Worm (Caenorhabditis elegans) whole organism, L4 larva: Measurements from ENCODE around the gene tost-1.

Experiments
- F10B5.3 ChIP-seq: sonication (generic microtip); optimal IDR thresholded peaks from 2 replicates; lab custom pipeline; 2016; ENCODE audit warnings: mild to moderate bottlenecking, missing genetic modification characterization, missing compliant biosample characterization
- F37D6.2 ChIP-seq: sonication (generic microtip); optimal IDR thresholded peaks from 2 replicates; lab custom pipeline; 2016; ENCODE audit warnings: mild to moderate bottlenecking, missing genetic modification characterization, missing compliant biosample characterization
- T20F7.1 ChIP-seq: fragments of 200-800 bp; sonication (Bioruptor generic); optimal IDR thresholded peaks from 2 replicates; lab custom pipeline; 2018; ENCODE audit warnings: mild to moderate bottlenecking, missing genetic modification characterization, missing compliant biosample characterization
- Y48G9A.11 ChIP-seq: fragments of 200-800 bp; sonication (Bioruptor generic); IDR thresholded peaks from 2 replicates; pipeline ENCODE4 v1.3.6; 2022; ENCODE audit warnings: missing genetic modification reagents, missing genetic modification characterization, missing compliant biosample characterization
- ZK546.5 ChIP-seq, 2 experiments: sonication (generic microtip); optimal IDR thresholded peaks; 2 replicates each; lab custom pipeline; 2017; ENCODE audit warnings: missing biosample characterization in 2 of 2, missing genetic modification characterization in 2 of 2
- ama-1 ChIP-seq: fragments of 150-350 bp; optimal IDR thresholded peaks from 2 replicates; lab custom pipeline; 2014; ENCODE audit warnings: inconsistent platforms, mixed read lengths
- ceh-20 ChIP-seq: fragments of 200-800 bp; sonication (Bioruptor generic); IDR thresholded peaks from 2 replicates; pipeline ENCODE4 v1.3.6; 2022; ENCODE audit warnings: missing genetic modification reagents, missing genetic modification characterization, missing compliant biosample characterization
- ceh-44 ChIP-seq: fragments of 200-800 bp; sonication (Bioruptor generic); IDR thresholded peaks from 2 replicates; pipeline ENCODE4 v1.3.6; 2022; ENCODE audit warnings: missing genetic modification reagents, missing genetic modification characterization, missing compliant biosample characterization
- ceh-82 ChIP-seq: sonication (generic microtip); optimal IDR thresholded peaks from 2 replicates; lab custom pipeline; 2017; ENCODE audit warnings: missing biosample characterization, missing genetic modification characterization
- ctbp-1 ChIP-seq: fragments of 200-800 bp; sonication (Bioruptor generic); IDR thresholded peaks from 2 replicates; pipeline ENCODE4 v1.3.6; 2022; ENCODE audit warnings: missing genetic modification reagents, missing genetic modification characterization, missing compliant biosample characterization
- daf-12 ChIP-seq: fragments of 150-350 bp; optimal IDR thresholded peaks from 2 replicates; lab custom pipeline; 2014; ENCODE audit warnings: missing biosample characterization, missing genetic modification reagents, missing genetic modification characterization
- daf-16 ChIP-seq, 3 experiments: sonication (generic microtip); optimal IDR thresholded peaks; 2 replicates each; lab custom pipeline; 2016 to 2017; ENCODE audit warnings: missing genetic modification characterization in 3 of 3, missing genetic modification reagents in 3 of 3, mild to moderate bottlenecking in 2 of 3, missing compliant biosample characterization in 2 of 3, missing biosample characterization in 1 of 3, moderate library complexity in 1 of 3
- daf-8 ChIP-seq: fragments of 200-800 bp; sonication (Bioruptor generic); IDR thresholded peaks from 2 replicates; pipeline ENCODE4 v1.3.6; 2022; ENCODE audit warnings: missing genetic modification characterization, missing compliant biosample characterization
- dmd-6 ChIP-seq: fragments of 200-800 bp; sonication (Bioruptor generic); IDR thresholded peaks from 2 replicates; pipeline ENCODE4 v1.3.6; 2022; ENCODE audit warnings: missing genetic modification reagents, missing genetic modification characterization, missing compliant biosample characterization
- dmd-9 ChIP-seq: fragments of 200-800 bp; sonication (Bioruptor generic); IDR thresholded peaks from 2 replicates; pipeline ENCODE4 v1.3.6; 2022; ENCODE audit warnings: missing genetic modification reagents, missing genetic modification characterization, missing compliant biosample characterization
- dpl-1 ChIP-seq: fragments of 150-350 bp; optimal IDR thresholded peaks from 2 replicates; lab custom pipeline; 2014; ENCODE audit warnings: missing biosample characterization, missing genetic modification reagents, missing genetic modification characterization
- egl-43 ChIP-seq: fragments of 200-800 bp; sonication (Bioruptor generic); IDR thresholded peaks from 2 replicates; pipeline ENCODE4 v1.3.6; 2022; ENCODE audit warnings: missing genetic modification reagents, missing genetic modification characterization, missing compliant biosample characterization
- hif-1 ChIP-seq, 2 experiments: sonication (generic microtip); optimal IDR thresholded peaks; 2 replicates each; lab custom pipeline; 2016 to 2017; ENCODE audit warnings: missing compliant biosample characterization in 2 of 2, missing genetic modification characterization in 2 of 2, missing genetic modification reagents in 2 of 2, missing genotype in 2 of 2, mild to moderate bottlenecking in 1 of 2
- jun-1 ChIP-seq: fragments of 150-350 bp; optimal IDR thresholded peaks from 2 replicates; lab custom pipeline; 2014; ENCODE audit warnings: missing biosample characterization, missing genetic modification reagents, missing genetic modification characterization
- lin-13 ChIP-seq: fragments of 150-350 bp; optimal IDR thresholded peaks from 2 replicates; lab custom pipeline; 2014; ENCODE audit warnings: missing biosample characterization, missing genetic modification reagents, missing genetic modification characterization
- lin-39 ChIP-seq: fragments of 150-350 bp; optimal IDR thresholded peaks from 2 replicates; lab custom pipeline; 2014; ENCODE audit warnings: missing biosample characterization, missing genetic modification reagents, missing genetic modification characterization
- lir-3 ChIP-seq: sonication (generic microtip); optimal IDR thresholded peaks from 2 replicates; lab custom pipeline; 2016; ENCODE audit warnings: mild to moderate bottlenecking, missing genetic modification characterization, missing compliant biosample characterization
- lsy-2 ChIP-seq, 2 experiments: fragments of 150-350 bp in 1 of 2; sonication (generic microtip) in 1 of 2; optimal IDR thresholded peaks; 2 replicates each; lab custom pipeline; 2014 to 2017; ENCODE audit warnings: missing biosample characterization in 2 of 2, missing genetic modification characterization in 2 of 2
- madf-5 ChIP-seq, 2 experiments: fragments of 200-800 bp; sonication (Bioruptor generic); IDR thresholded peaks; 2 replicates each; pipeline ENCODE4 v1.3.6; 2022; ENCODE audit warnings: missing compliant biosample characterization in 2 of 2, missing genetic modification characterization in 2 of 2
- mes-2 ChIP-seq: sonication (generic microtip); optimal IDR thresholded peaks from 2 replicates; lab custom pipeline; 2016; ENCODE audit warnings: missing genotype, mild to moderate bottlenecking, missing genetic modification characterization, missing compliant biosample characterization; ENCODE audit not compliant: poor library complexity, severe bottlenecking
- mxl-2 ChIP-seq: fragments of 200-800 bp; sonication (Bioruptor generic); conservative IDR thresholded peaks from 2 replicates; pipeline ENCODE4 v1.3.6; 2022; ENCODE audit warnings: missing genetic modification reagents, missing genetic modification characterization, missing compliant biosample characterization
- nhr-10 ChIP-seq: fragments of 150-350 bp; optimal IDR thresholded peaks from 2 replicates; lab custom pipeline; 2014; ENCODE audit warnings: missing biosample characterization, missing genetic modification characterization
- nhr-102 ChIP-seq: sonication (generic microtip); optimal IDR thresholded peaks from 2 replicates; lab custom pipeline; 2016; ENCODE audit warnings: mild to moderate bottlenecking, missing genetic modification characterization, moderate library complexity, missing compliant biosample characterization
- nhr-111 ChIP-seq: fragments of 200-800 bp; sonication (Bioruptor generic); optimal IDR thresholded peaks from 2 replicates; lab custom pipeline; 2018; ENCODE audit warnings: mild to moderate bottlenecking, missing genetic modification characterization, missing compliant biosample characterization
- nhr-28 ChIP-seq: fragments of 150-350 bp; optimal IDR thresholded peaks from 2 replicates; lab custom pipeline; 2014; ENCODE audit warnings: missing biosample characterization, missing genetic modification characterization
- nhr-41 ChIP-seq: fragments of 200-800 bp; sonication (Bioruptor generic); IDR thresholded peaks from 2 replicates; pipeline ENCODE4 v1.3.6; 2022; ENCODE audit warnings: missing genetic modification reagents, missing genetic modification characterization, missing compliant biosample characterization
- pqm-1 ChIP-seq: sonication (generic microtip); optimal IDR thresholded peaks from 2 replicates; lab custom pipeline; 2017; ENCODE audit warnings: missing biosample characterization, missing genetic modification characterization
- rbr-2 ChIP-seq: sonication (generic microtip); optimal IDR thresholded peaks from 2 replicates; lab custom pipeline; 2016; ENCODE audit warnings: missing genotype, missing genetic modification characterization, missing compliant biosample characterization
- saeg-2 ChIP-seq: fragments of 200-800 bp; sonication (Bioruptor generic); IDR thresholded peaks from 2 replicates; pipeline ENCODE4 v1.3.6; 2022; ENCODE audit warnings: missing genetic modification reagents, missing genetic modification characterization, missing compliant biosample characterization
- set-16 ChIP-seq: fragments of 200-800 bp; sonication (Bioruptor generic); IDR thresholded peaks from 2 replicates; pipeline ENCODE4 v1.3.6; 2022; ENCODE audit warnings: missing genetic modification reagents, missing genetic modification characterization, missing compliant biosample characterization
- unc-130 ChIP-seq: sonication (generic microtip); optimal IDR thresholded peaks from 2 replicates; lab custom pipeline; 2016; ENCODE audit warnings: missing genetic modification reagents, missing genetic modification characterization, missing compliant biosample characterization
- unc-62 ChIP-seq, 3 experiments: fragments of 150-350 bp in 1 of 3; sonication (generic microtip); optimal IDR thresholded peaks in 2 of 3; peaks in 1 of 3; 1 replicate in 1 of 3; 2 replicates in 2 of 3; lab custom pipeline; 2014 to 2017; ENCODE audit warnings: missing biosample characterization in 3 of 3, missing genetic modification characterization in 3 of 3, missing genetic modification reagents in 3 of 3, missing genotype in 1 of 3
- zfp-2 ChIP-seq: sonication (generic microtip); optimal IDR thresholded peaks from 2 replicates; lab custom pipeline; 2016; ENCODE audit warnings: mild to moderate bottlenecking, missing genetic modification characterization, missing compliant biosample characterization
- zfp-3 ChIP-seq: fragments of 200-800 bp; sonication (Bioruptor generic); conservative IDR thresholded peaks from 2 replicates; pipeline ENCODE4 v1.3.6; 2022; ENCODE audit warnings: missing genetic modification reagents, missing genetic modification characterization, missing compliant biosample characterization
- ztf-11 ChIP-seq: fragments of 150-350 bp; optimal IDR thresholded peaks from 2 replicates; lab custom pipeline; 2014; ENCODE audit warnings: missing biosample characterization, missing genetic modification characterization

Gene tost-1

ce11 chrIII:4906365-4906764 is 28.3 kb upstream of the tost-1 start (continued):
- no peak for TF ChIP-seq zfp-3 (GFP tag; lab: Robert Waterston, UW)
- no peak for TF ChIP-seq lir-3 (tag; lab: Kevin White, UChicago)
- 0 out of 2 replicates have a peak, but pooled peaks have one; percentile 14 for TF ChIP-seq nhr-41 (GFP tag; lab: Robert Waterston, UW)
- TF ChIP-seq nhr-28 (tag; lab: Kevin White, UChicago), result peak; percentile 75
- no peak for TF ChIP-seq mxl-2 (GFP tag; lab: Robert Waterston, UW)
- TF ChIP-seq dmd-6 (GFP tag; lab: Robert Waterston, UW), result peak; percentile 33; the same call in 1 of the 2 replicates
- no peak for TF ChIP-seq nhr-10
- TF ChIP-seq nhr-111 (GFP tag; lab: Kevin White, UChicago), result no peak
- TF ChIP-seq unc-62 (GFP tag; optimal IDR thresholded peaks at IDR 0.05 in 1 of 2; lab: Kevin White, UChicago), result no peak
- TF ChIP-seq unc-62 (tag; optimal IDR thresholded peaks at IDR 0.05; lab: Kevin White, UChicago), result no peak
- peak; percentile 68 for TF ChIP-seq pqm-1
- no peak for TF ChIP-seq zfp-2 (tag; lab: Kevin White, UChicago)
- no peak for TF ChIP-seq lsy-2 (tag; optimal IDR thresholded peaks at IDR 0.05; lab: Kevin White, UChicago)
- no peak for TF ChIP-seq lin-13 (GFP tag; lab: Kevin White, UChicago)

ce11 chrIII:4905405-4905804 is 27.3 kb upstream of the tost-1 start, which contains the start of gene F26F4.8:
TSS of gene F26F4.8 (minus strand) at chrIII:4905473.
- no peak for TF ChIP-seq ama-1
- TF ChIP-seq ceh-44 (GFP tag; lab: Robert Waterston, UW), result no peak
- TF ChIP-seq hif-1 (tag; optimal IDR thresholded peaks at IDR 0.05; lab: Kevin White, UChicago), result peak in 1 of 2 experiments; percentile 52
- TF ChIP-seq mes-2 (tag; lab: Kevin White, UChicago), result peak; percentile 69
- peak; percentile 77 for TF ChIP-seq unc-130 (GFP tag; lab: Kevin White, UChicago)
- TF ChIP-seq rbr-2 (tag; lab: Kevin White, UChicago), result peak; percentile 3
- TF ChIP-seq dpl-1 (GFP tag; lab: Kevin White, UChicago), result peak; percentile 49

- TF ChIP-seq ztf-11 (tag; lab: Kevin White, UChicago) (no peak), lin-39 (tag; lab: Kevin White, UChicago) (no peak), daf-12 (tag; lab: Kevin White, UChicago) (no peak), dpl-1 (GFP tag; lab: Kevin White, UChicago) (no peak), nhr-28 (tag; lab: Kevin White, UChicago) (no peak), dmd-9 (GFP tag; lab: Robert Waterston, UW) (no peak), F37D6.2 (tag; lab: Kevin White, UChicago) (no peak), mxl-2 (GFP tag; lab: Robert Waterston, UW) (no peak), unc-130 (GFP tag; lab: Kevin White, UChicago) (no peak)
- TF ChIP-seq, all 104 proteins: peak for 0
These were observed 25.7 kb upstream of the tost-1 start, which contains the start of gene kbp-2 for ce11 chrIII:4903784-4904183. TSS of gene kbp-2 (minus strand) at chrIII:4903884.

ce11 chrIII:4900260-4900659 is 22.1 kb upstream of the tost-1 start, which contains the start of gene tag-340:
TSS of gene tag-340 (plus strand) at chrIII:4900508.
- TF ChIP-seq nhr-28 (tag; lab: Kevin White, UChicago), result peak; percentile 3
- no peak for TF ChIP-seq daf-16 (GFP tag; optimal IDR thresholded peaks at IDR 0.05; lab: Kevin White, UChicago)
- TF ChIP-seq daf-16 (tag; optimal IDR thresholded peaks at IDR 0.05; lab: Kevin White, UChicago), result peak; percentile 42
- TF ChIP-seq ceh-82 (tag; lab: Kevin White, UChicago), result no peak
- no peak for TF ChIP-seq daf-12 (tag; lab: Kevin White, UChicago)

ce11 chrIII:4899728-4900127 is 21.6 kb upstream of the tost-1 start:
- TF ChIP-seq ZK546.5 (tag; optimal IDR thresholded peaks at IDR 0.05; lab: Kevin White, UChicago), result peak in 1 of 2 experiments; percentile 59
- TF ChIP-seq saeg-2, result peak; percentile 100
- TF ChIP-seq ceh-44 (GFP tag; lab: Robert Waterston, UW), result peak; percentile 58; the same call in 1 of the 2 replicates
- TF ChIP-seq Y48G9A.11 (GFP tag; lab: Robert Waterston, UW), result peak; percentile 81
- peak; percentile 98 for TF ChIP-seq nhr-102 (tag; lab: Kevin White, UChicago)
- peak; percentile 98 for TF ChIP-seq egl-43
- TF ChIP-seq dmd-6 (GFP tag; lab: Robert Waterston, UW), result peak; percentile 100
- no peak for TF ChIP-seq lin-39 (tag; lab: Kevin White, UChicago)
- TF ChIP-seq madf-5 (GFP tag; IDR thresholded peaks at IDR 0.05; lab: Robert Waterston, UW), result peak in 1 of 2 experiments; percentile 78; a peak in 1 of 4 replicates
- peak; percentile 88 for TF ChIP-seq F10B5.3
- TF ChIP-seq daf-8 (GFP tag; lab: Robert Waterston, UW), result peak; percentile 94; the same call in 1 of the 2 replicates
- peak; percentile 96 for TF ChIP-seq set-16 (GFP tag; lab: Robert Waterston, UW)
- TF ChIP-seq ceh-20 (GFP tag; lab: Robert Waterston, UW), result peak; percentile 99
- TF ChIP-seq jun-1 (tag; lab: Kevin White, UChicago), result peak; percentile 96
- TF ChIP-seq T20F7.1 (GFP tag; lab: Kevin White, UChicago), result peak; percentile 95
- peak; percentile 99 for TF ChIP-seq ctbp-1 (GFP tag; lab: Robert Waterston, UW)
- peak; percentile 96 for TF ChIP-seq zfp-2 (tag; lab: Kevin White, UChicago)
- peak; percentile 28 to 100 for TF ChIP-seq unc-62 (GFP tag; optimal IDR thresholded peaks at IDR 0.05 in 1 of 2; lab: Kevin White, UChicago)
- TF ChIP-seq unc-62 (tag; optimal IDR thresholded peaks at IDR 0.05; lab: Kevin White, UChicago), result no peak
